Worm (Caenorhabditis elegans) whole organism, L2 larva: ENCODE data around the gene C11H1.7.

Experiments
- ZK546.5 ChIP-seq: sonication (generic microtip); optimal IDR thresholded peaks from 2 replicates; lab custom pipeline; 2017; ENCODE audit warnings: missing biosample characterization, missing genetic modification characterization
- dmd-4 ChIP-seq: sonication (generic microtip); optimal IDR thresholded peaks from 2 replicates; lab custom pipeline; 2017; ENCODE audit warnings: missing biosample characterization, missing genetic modification characterization
- elt-3 ChIP-seq: sonication (generic microtip); optimal IDR thresholded peaks from 2 replicates; lab custom pipeline; 2017; ENCODE audit warnings: missing biosample characterization, missing genetic modification characterization
- mdl-1 ChIP-seq, 2 experiments: fragments of 150-350 bp in 1 of 2; sonication (generic microtip) in 1 of 2; optimal IDR thresholded peaks; 2 replicates each; lab custom pipeline; 2017; ENCODE audit warnings: missing biosample characterization in 2 of 2, missing genetic modification characterization in 2 of 2
- nhr-11 ChIP-seq: fragments of 150-350 bp; optimal IDR thresholded peaks from 2 replicates; lab custom pipeline; 2014; ENCODE audit warnings: missing biosample characterization, missing genetic modification characterization
- nhr-237 ChIP-seq: fragments of 150-350 bp; optimal IDR thresholded peaks from 2 replicates; lab custom pipeline; 2014; ENCODE audit warnings: missing biosample characterization, missing genetic modification characterization
- nhr-77 ChIP-seq: fragments of 150-350 bp; optimal IDR thresholded peaks from 2 replicates; lab custom pipeline; 2014; ENCODE audit warnings: missing biosample characterization, missing genetic modification characterization
- skn-1 ChIP-seq: sonication (generic microtip); optimal IDR thresholded peaks from 2 replicates; lab custom pipeline; 2017; ENCODE audit warnings: missing biosample characterization, missing genetic modification characterization
- snpc-4 ChIP-seq: fragments of 150-350 bp; optimal IDR thresholded peaks from 2 replicates; lab custom pipeline; 2014; ENCODE audit warnings: missing biosample characterization, missing genetic modification characterization
- unc-39 ChIP-seq: fragments of 150-350 bp; optimal IDR thresholded peaks from 2 replicates; lab custom pipeline; 2014; ENCODE audit warnings: missing biosample characterization, missing genetic modification characterization
- zag-1 ChIP-seq: fragments of 150-350 bp; optimal IDR thresholded peaks from 2 replicates; lab custom pipeline; 2014; ENCODE audit warnings: missing biosample characterization, missing genetic modification characterization

- TF ChIP-seq elt-3 (tag; lab: Kevin White, UChicago), result no peak
- TF ChIP-seq zag-1 (tag; lab: Kevin White, UChicago), result no peak
- no peak for TF ChIP-seq skn-1 (tag; lab: Kevin White, UChicago)
- no peak for TF ChIP-seq dmd-4 (tag; lab: Kevin White, UChicago)
- TF ChIP-seq nhr-11, result no peak
- no peak for TF ChIP-seq nhr-77 (tag; lab: Kevin White, UChicago)
- no peak for TF ChIP-seq ZK546.5 (tag; lab: Kevin White, UChicago)
- TF ChIP-seq snpc-4 (tag; lab: Kevin White, UChicago), result no peak
- no peak for TF ChIP-seq mdl-1 (tag; optimal IDR thresholded peaks at IDR 0.05; lab: Kevin White, UChicago)
- TF ChIP-seq unc-39 (tag; lab: Kevin White, UChicago), result no peak
- TF ChIP-seq nhr-237, result no peak
These were observed 8.4 kb downstream of the C11H1.7 start for ce11 chrX:14335621-14336020.
